Fruit fly (Drosophila melanogaster) whole organism, embryonic: ENCODE measurements around the gene Tpr2.

Experiments used
- Atf3 ChIP-seq: fragments of 200-800 bp; sonication (Bioruptor generic); optimal IDR thresholded peaks from 3 replicates; lab custom pipeline; 2016; ENCODE audit warnings: missing biosample characterization, missing genetic modification characterization
- Bgb ChIP-seq: fragments of 200-800 bp; sonication (Bioruptor generic); IDR thresholded peaks from 2 replicates; pipeline ENCODE4 v1.3.6; 2022; ENCODE audit warnings: missing biosample characterization, missing genetic modification characterization; ENCODE audit not compliant: partially characterized antibody
- Blimp-1 ChIP-seq: fragments of 200-800 bp; sonication (Bioruptor generic); optimal IDR thresholded peaks from 3 replicates; lab custom pipeline; 2018; ENCODE audit warnings: missing biosample characterization, missing genetic modification characterization, mild to moderate bottlenecking, moderate library complexity, missing genetic modification reagents
- CG10209 ChIP-seq: fragments of 200-800 bp; sonication (Bioruptor generic); optimal IDR thresholded peaks from 3 replicates; lab custom pipeline; 2017; ENCODE audit warnings: missing biosample characterization, mild to moderate bottlenecking, missing genetic modification characterization, missing genetic modification reagents
- CG10462 ChIP-seq: fragments of 200-800 bp; sonication (Bioruptor generic); optimal IDR thresholded peaks from 2 replicates; lab custom pipeline; 2016; ENCODE audit warnings: missing biosample characterization, missing genetic modification characterization
- CG10959 ChIP-seq: fragments of 200-800 bp; sonication (Bioruptor generic); IDR thresholded peaks from 2 replicates; pipeline ENCODE4 v1.3.6; 2022; ENCODE audit warnings: missing biosample characterization, missing genetic modification characterization
- CG12236 ChIP-seq: fragments of 200-800 bp; sonication (Bioruptor generic); optimal IDR thresholded peaks from 2 replicates; lab custom pipeline; 2016; ENCODE audit warnings: missing biosample characterization, missing genetic modification characterization
- CG13123 ChIP-seq: fragments of 200-800 bp; sonication (Bioruptor generic); optimal IDR thresholded peaks from 2 replicates; lab custom pipeline; 2016; ENCODE audit warnings: missing biosample characterization, missing genetic modification characterization
- CG13296 ChIP-seq: fragments of 200-800 bp; sonication (Bioruptor generic); optimal IDR thresholded peaks from 3 replicates; lab custom pipeline; 2018; ENCODE audit warnings: missing biosample characterization, mild to moderate bottlenecking, missing genetic modification characterization
- CG13424 ChIP-seq: fragments of 200-800 bp; sonication (Bioruptor generic); optimal IDR thresholded peaks from 2 replicates; lab custom pipeline; 2019; ENCODE audit warnings: missing biosample characterization, mild to moderate bottlenecking, missing genetic modification characterization, moderate library complexity
- CG14014 ChIP-seq: fragments of 200-800 bp; sonication (Bioruptor generic); IDR thresholded peaks from 2 replicates; pipeline ENCODE4 v1.3.6; 2022; ENCODE audit warnings: missing biosample characterization, missing genetic modification characterization
- CG14860 ChIP-seq: fragments of 200-800 bp; sonication (Bioruptor generic); IDR thresholded peaks from 3 replicates; pipeline ENCODE4 v1.3.6; 2022; ENCODE audit warnings: missing biosample characterization, missing genetic modification characterization; ENCODE audit not compliant: partially characterized antibody
- CG15514 ChIP-seq: fragments of 200-800 bp; sonication (Bioruptor generic); optimal IDR thresholded peaks from 3 replicates; lab custom pipeline; 2017; ENCODE audit warnings: missing biosample characterization, missing genetic modification characterization, mild to moderate bottlenecking, moderate library complexity, missing genetic modification reagents
- CG17912 ChIP-seq: fragments of 200-800 bp; sonication (Bioruptor generic); optimal IDR thresholded peaks from 2 replicates; lab custom pipeline; 2018; ENCODE audit warnings: missing biosample characterization, mild to moderate bottlenecking, missing genetic modification characterization
- CG18599 ChIP-seq: fragments of 200-800 bp; sonication (Bioruptor generic); optimal IDR thresholded peaks from 3 replicates; lab custom pipeline; 2017; ENCODE audit warnings: missing biosample characterization, missing genetic modification characterization, mild to moderate bottlenecking, moderate library complexity, missing genetic modification reagents
- CG2678 ChIP-seq: fragments of 200-800 bp; sonication (Bioruptor generic); optimal IDR thresholded peaks from 3 replicates; lab custom pipeline; 2019; ENCODE audit warnings: missing biosample characterization, mild to moderate bottlenecking, missing genetic modification characterization, moderate library complexity
- CG30020 ChIP-seq: fragments of 200-800 bp; optimal IDR thresholded peaks from 2 replicates; lab custom pipeline; 2019; ENCODE audit warnings: missing biosample characterization, mild to moderate bottlenecking, missing genetic modification characterization, moderate library complexity
- CG3281 ChIP-seq: fragments of 200-800 bp; sonication (Bioruptor generic); optimal IDR thresholded peaks from 3 replicates; lab custom pipeline; 2017; ENCODE audit warnings: missing biosample characterization, mild to moderate bottlenecking, missing genetic modification characterization
- CG3407 ChIP-seq: fragments of 200-800 bp; sonication (Bioruptor generic); optimal IDR thresholded peaks from 2 replicates; lab custom pipeline; 2018; ENCODE audit warnings: missing biosample characterization, mild to moderate bottlenecking, missing genetic modification characterization
- CG3838 ChIP-seq: fragments of 200-800 bp; sonication (Bioruptor generic); optimal IDR thresholded peaks from 3 replicates; lab custom pipeline; 2016; ENCODE audit warnings: missing biosample characterization, missing genetic modification characterization
- CG6272 ChIP-seq: fragments of 200-800 bp; sonication (Bioruptor generic); IDR thresholded peaks from 2 replicates; pipeline ENCODE4 v1.3.6; 2022; ENCODE audit warnings: missing biosample characterization, missing genetic modification characterization
- CG6765 ChIP-seq: fragments of 200-800 bp; sonication (Bioruptor generic); optimal IDR thresholded peaks from 3 replicates; lab custom pipeline; 2017; ENCODE audit warnings: missing biosample characterization, mild to moderate bottlenecking, missing genetic modification characterization
- CG6813 ChIP-seq: fragments of 200-800 bp; sonication (Bioruptor generic); optimal IDR thresholded peaks from 2 replicates; lab custom pipeline; 2017; ENCODE audit warnings: missing biosample characterization, missing genetic modification characterization, mild to moderate bottlenecking, moderate library complexity, missing genetic modification reagents
- CG8765 ChIP-seq: fragments of 200-800 bp; sonication (Bioruptor generic); IDR thresholded peaks from 2 replicates; pipeline ENCODE4 v1.3.6; 2022; ENCODE audit warnings: missing biosample characterization, missing genetic modification characterization
- CrebB ChIP-seq: fragments of 200-800 bp; sonication (Bioruptor generic); optimal IDR thresholded peaks from 3 replicates; lab custom pipeline; 2018; ENCODE audit warnings: missing biosample characterization, mild to moderate bottlenecking, missing genetic modification characterization
- D19B ChIP-seq: fragments of 200-800 bp; sonication (Bioruptor generic); optimal IDR thresholded peaks from 2 replicates; lab custom pipeline; 2017; ENCODE audit warnings: missing biosample characterization, mild to moderate bottlenecking, missing genetic modification characterization
- Ets65A ChIP-seq: fragments of 200-800 bp; sonication (Bioruptor generic); peaks from one replicate; lab custom pipeline; 2016; ENCODE audit warnings: missing biosample characterization, missing genetic modification characterization
- HLH3B ChIP-seq: fragments of 200-800 bp; sonication (Bioruptor generic); IDR thresholded peaks from 2 replicates; pipeline ENCODE4 v1.3.6; 2022; ENCODE audit warnings: missing biosample characterization, missing genetic modification characterization
- Jarid2 ChIP-seq: fragments of 200-800 bp; sonication (Bioruptor generic); optimal IDR thresholded peaks from 3 replicates; lab custom pipeline; 2017; ENCODE audit warnings: mild to moderate bottlenecking, missing biosample characterization, missing genetic modification reagents, missing genetic modification characterization
- NfI ChIP-seq: fragments of 200-800 bp; sonication (Bioruptor generic); optimal IDR thresholded peaks from 3 replicates; lab custom pipeline; 2018; ENCODE audit warnings: missing biosample characterization, mild to moderate bottlenecking, missing genetic modification characterization, moderate library complexity
- ato ChIP-seq: fragments of 200-800 bp; sonication (Bioruptor generic); IDR thresholded peaks from 2 replicates; pipeline ENCODE4 v1.3.6; 2022; ENCODE audit warnings: missing biosample characterization, missing genetic modification characterization; ENCODE audit not compliant: partially characterized antibody
- bowl ChIP-seq: fragments of 200-800 bp; sonication (Bioruptor generic); IDR thresholded peaks from 2 replicates; pipeline ENCODE4 v1.3.6; 2022; ENCODE audit warnings: missing biosample characterization, missing genetic modification characterization
- croc ChIP-seq: fragments of 200-800 bp; sonication (Bioruptor generic); conservative IDR thresholded peaks from 3 replicates; pipeline ENCODE4 v1.3.6; 2022; ENCODE audit warnings: missing biosample characterization, missing genetic modification characterization
- dan ChIP-seq: fragments of 200-800 bp; sonication (Bioruptor generic); IDR thresholded peaks from 2 replicates; pipeline ENCODE4 v1.3.6; 2022; ENCODE audit warnings: missing biosample characterization, missing genetic modification characterization
- dimm ChIP-seq: fragments of 200-800 bp; sonication (Bioruptor generic); IDR thresholded peaks from 2 replicates; pipeline ENCODE4 v1.3.6; 2022; ENCODE audit warnings: missing biosample characterization, missing genetic modification characterization
- dmrt99B ChIP-seq: fragments of 200-800 bp; sonication (Bioruptor generic); optimal IDR thresholded peaks from 2 replicates; lab custom pipeline; 2018; ENCODE audit warnings: missing biosample characterization, mild to moderate bottlenecking, missing genetic modification characterization, moderate library complexity
- eve ChIP-seq, 2 experiments: fragments of >200 bp; optimal IDR thresholded peaks; 2 replicates each; lab custom pipeline; 2017; ENCODE audit warnings: missing biosample characterization in 2 of 2, missing genetic modification characterization in 2 of 2
- fru ChIP-seq: fragments of >200 bp; optimal IDR thresholded peaks from 2 replicates; lab custom pipeline; 2017
- gem ChIP-seq: fragments of 200-800 bp; sonication (Bioruptor generic); optimal IDR thresholded peaks from 2 replicates; lab custom pipeline; 2019; ENCODE audit warnings: missing biosample characterization, mild to moderate bottlenecking, missing genetic modification characterization, moderate library complexity
- gfzf ChIP-seq: fragments of 200-800 bp; sonication (Bioruptor generic); optimal IDR thresholded peaks from 2 replicates; lab custom pipeline; 2016; ENCODE audit warnings: missing biosample characterization, mild to moderate bottlenecking, missing genetic modification characterization, moderate library complexity
- hb ChIP-seq: fragments of 200-800 bp; sonication (Bioruptor generic); IDR thresholded peaks from 3 replicates; pipeline ENCODE4 v1.3.6; 2022; ENCODE audit warnings: missing biosample characterization, missing genetic modification characterization; ENCODE audit not compliant: partially characterized antibody
- lov ChIP-seq, 2 experiments: fragments of 200-800 bp in 1 of 2; fragments of >200 bp in 1 of 2; sonication (Bioruptor generic) in 1 of 2; IDR thresholded peaks in 1 of 2; optimal IDR thresholded peaks in 1 of 2; 2 replicates in 1 of 2; 3 replicates in 1 of 2; pipeline versions ENCODE4 v1.3.6 to Lab custom; 2017 to 2022; ENCODE audit warnings: missing biosample characterization in 1 of 2, missing genetic modification characterization in 1 of 2
- otp ChIP-seq: fragments of 200-800 bp; sonication (Bioruptor generic); IDR thresholded peaks from 3 replicates; pipeline ENCODE4, ENCODE4 v1.3.6; 2022; ENCODE audit warnings: missing biosample characterization, missing genetic modification characterization
- p53 ChIP-seq: fragments of 200-800 bp; sonication (Bioruptor generic); optimal IDR thresholded peaks from 2 replicates; lab custom pipeline; 2016; ENCODE audit warnings: missing biosample characterization, missing genetic modification characterization
- prd ChIP-seq, 3 experiments: fragments of >200 bp in 2 of 3; fragments of 200-800 bp in 1 of 3; sonication (Bioruptor generic) in 1 of 3; optimal IDR thresholded peaks in 2 of 3; IDR thresholded peaks in 1 of 3; 2 replicates in 2 of 3; 3 replicates in 1 of 3; pipeline versions ENCODE4 v1.3.6 to Lab custom; 2017 to 2022; ENCODE audit warnings: missing biosample characterization in 1 of 3, missing genetic modification characterization in 1 of 3
- pros ChIP-seq: fragments of 200-800 bp; sonication (Bioruptor generic); optimal IDR thresholded peaks from 3 replicates; lab custom pipeline; 2019; ENCODE audit warnings: missing biosample characterization, mild to moderate bottlenecking, missing genetic modification characterization, moderate library complexity
- repo ChIP-seq: fragments of 200-800 bp; sonication (Bioruptor generic); optimal IDR thresholded peaks from 2 replicates; lab custom pipeline; 2016; ENCODE audit warnings: missing biosample characterization, missing genetic modification characterization
- sens ChIP-seq: fragments of 200-800 bp; sonication (Bioruptor generic); peaks from one replicate; lab custom pipeline; 2016; ENCODE audit warnings: missing biosample characterization, missing genetic modification characterization
- slbo ChIP-seq: fragments of 200-800 bp; sonication (Bioruptor generic); IDR thresholded peaks from 2 replicates; pipeline ENCODE4 v1.3.6; 2022; ENCODE audit warnings: missing biosample characterization, missing genetic modification characterization
- sug ChIP-seq: fragments of 200-800 bp; optimal IDR thresholded peaks from 2 replicates; lab custom pipeline; 2019; ENCODE audit warnings: missing biosample characterization, mild to moderate bottlenecking, missing genetic modification characterization, moderate library complexity
- wdn ChIP-seq: fragments of 200-800 bp; sonication (Bioruptor generic); IDR thresholded peaks from 2 replicates; pipeline ENCODE4 v1.3.6; 2022; ENCODE audit warnings: missing biosample characterization, missing genetic modification characterization

Tpr2 gene

dm6 chr2L:16451858-16452257 is 39.5 kb upstream of the Tpr2 start (continued):
- TF ChIP-seq NfI, result peak; percentile 1
- TF ChIP-seq CG30020, result no peak
- TF ChIP-seq CG13424 (tag; lab: Kevin White, UChicago), result no peak
- TF ChIP-seq croc (GFP tag; lab: Robert Waterston, UW), result no peak
- peak; percentile 4 for TF ChIP-seq dmrt99B (tag; lab: Kevin White, UChicago)
- TF ChIP-seq lov (optimal IDR thresholded peaks at IDR 0.05; lab: Kevin White, UChicago), result no peak
- no peak for TF ChIP-seq lov (GFP tag; IDR thresholded peaks at IDR 0.05; lab: Robert Waterston, UW)
- TF ChIP-seq p53 (GFP tag; lab: Kevin White, UChicago), result no peak
- TF ChIP-seq Bgb, result no peak
- peak; percentile 21 for TF ChIP-seq CG3281 (GFP tag; lab: Kevin White, UChicago)
- TF ChIP-seq CG14014 (GFP tag; lab: Robert Waterston, UW), result no peak
- no peak for TF ChIP-seq wdn (GFP tag; lab: Robert Waterston, UW)
- TF ChIP-seq Atf3, result no peak
- TF ChIP-seq CG18599 (GFP tag; lab: Kevin White, UChicago), result peak; percentile 34
- TF ChIP-seq CG10959, result no peak
- no peak for TF ChIP-seq CG14860 (GFP tag; lab: Robert Waterston, UW)
- no peak for TF ChIP-seq hb (GFP tag; lab: Robert Waterston, UW)
- peak; percentile 15 for TF ChIP-seq Blimp-1 (GFP tag; lab: Kevin White, UChicago)
- TF ChIP-seq sens (GFP tag; lab: Kevin White, UChicago), result peak; percentile 57
- TF ChIP-seq pros (GFP tag; lab: Kevin White, UChicago), result no peak
- no peak for TF ChIP-seq slbo
- TF ChIP-seq bowl, result no peak
- TF ChIP-seq fru (lab: Kevin White, UChicago), result no peak
- peak; percentile 41 for TF ChIP-seq CG2678 (tag; lab: Kevin White, UChicago)
- peak; percentile 17 for TF ChIP-seq CrebB (tag; lab: Kevin White, UChicago)
- no peak for TF ChIP-seq CG13296 (GFP tag; lab: Kevin White, UChicago)
- TF ChIP-seq CG12236 (GFP tag; lab: Kevin White, UChicago), result no peak
- no peak for TF ChIP-seq Ets65A (GFP tag; lab: Kevin White, UChicago)
- TF ChIP-seq CG6272, result no peak
- no peak for TF ChIP-seq prd (optimal IDR thresholded peaks at IDR 0.05; lab: Kevin White, UChicago)
- no peak for TF ChIP-seq prd (GFP tag; IDR thresholded peaks at IDR 0.05; lab: Robert Waterston, UW)
- no peak for TF ChIP-seq CG8765
- no peak for TF ChIP-seq repo (GFP tag; lab: Kevin White, UChicago)
- TF ChIP-seq gem (tag; lab: Kevin White, UChicago), result peak; percentile 4
- no peak for TF ChIP-seq eve (GFP tag; optimal IDR thresholded peaks at IDR 0.05; lab: Kevin White, UChicago)
- TF ChIP-seq dan (GFP tag; lab: Robert Waterston, UW), result no peak
- TF ChIP-seq CG15514 (GFP tag; lab: Kevin White, UChicago), result peak; percentile 9
- TF ChIP-seq CG3407 (GFP tag; lab: Kevin White, UChicago), result peak; percentile 38
- no peak for TF ChIP-seq dimm (GFP tag; lab: Robert Waterston, UW)
- no peak for TF ChIP-seq CG13123 (GFP tag; lab: Kevin White, UChicago)
- no peak for TF ChIP-seq sug (tag; lab: Kevin White, UChicago)
- TF ChIP-seq otp (GFP tag; lab: Robert Waterston, UW), result no peak
- peak; percentile 4 for TF ChIP-seq CG10209 (GFP tag; lab: Kevin White, UChicago)
- no peak for TF ChIP-seq ato (GFP tag; lab: Robert Waterston, UW)
- no peak for TF ChIP-seq CG3838 (GFP tag; lab: Kevin White, UChicago)
- no peak for TF ChIP-seq HLH3B (GFP tag; lab: Robert Waterston, UW)
- TF ChIP-seq Jarid2 (GFP tag; lab: Kevin White, UChicago), result no peak
- TF ChIP-seq gfzf (GFP tag; lab: Kevin White, UChicago), result no peak
- TF ChIP-seq CG6765 (GFP tag; lab: Kevin White, UChicago), result no peak
- no peak for TF ChIP-seq D19B
- TF ChIP-seq CG6813 (GFP tag; lab: Kevin White, UChicago), result peak; percentile 3
- TF ChIP-seq CG10462, result no peak
- TF ChIP-seq CG17912 (GFP tag; lab: Kevin White, UChicago), result no peak
